Worm (Caenorhabditis elegans) whole organism, young adult: Measurements from ENCODE around the gene T28C6.7.
A peak's percentile ranks its signal among the peaks of the same experiment; 100 is the strongest.

Source experiments
- B0019.2 ChIP-seq: fragments of 200-800 bp; sonication (Bioruptor generic); conservative IDR thresholded peaks from 2 replicates; pipeline ENCODE4 v1.3.6; 2022; ENCODE audit warnings: missing genetic modification reagents, missing genetic modification characterization, missing compliant biosample characterization
- C17E4.6 ChIP-seq: fragments of 200-800 bp; sonication (Bioruptor generic); IDR thresholded peaks from 2 replicates; pipeline ENCODE4 v1.3.6; 2022; ENCODE audit warnings: missing genetic modification reagents, missing genetic modification characterization, missing compliant biosample characterization
- F10E7.11 ChIP-seq: sonication (generic microtip); optimal IDR thresholded peaks from 2 replicates; lab custom pipeline; 2017; ENCODE audit warnings: mild to moderate bottlenecking, missing genetic modification characterization, moderate library complexity, missing compliant biosample characterization
- F33H1.4 ChIP-seq: fragments of 200-800 bp; sonication (Bioruptor generic); IDR thresholded peaks from 2 replicates; pipeline ENCODE4 v1.3.6; 2022; ENCODE audit warnings: missing genetic modification reagents, missing genetic modification characterization, missing compliant biosample characterization
- F37B4.10 ChIP-seq: fragments of 200-800 bp; sonication (Bioruptor generic); IDR thresholded peaks from 2 replicates; pipeline ENCODE4 v1.3.6; 2022; ENCODE audit warnings: missing genetic modification characterization, missing compliant biosample characterization
- F55B11.4 ChIP-seq: sonication (generic microtip); optimal IDR thresholded peaks from 2 replicates; lab custom pipeline; 2016; ENCODE audit warnings: missing compliant biosample characterization, missing genetic modification characterization, borderline replicate concordance; ENCODE audit not compliant: insufficient read depth
- K12H6.12 ChIP-seq: fragments of 200-800 bp; sonication (Bioruptor generic); optimal IDR thresholded peaks from 2 replicates; lab custom pipeline; 2018; ENCODE audit warnings: mild to moderate bottlenecking, missing genetic modification characterization, missing compliant biosample characterization
- T26A5.8 ChIP-seq: sonication (generic microtip); optimal IDR thresholded peaks from 2 replicates; lab custom pipeline; 2016; ENCODE audit warnings: missing genetic modification characterization, missing compliant biosample characterization
- Y53G8AR.9 ChIP-seq: fragments of 200-800 bp; sonication (Bioruptor generic); conservative IDR thresholded peaks from 2 replicates; pipeline ENCODE4 v1.3.6; 2022; ENCODE audit warnings: missing genetic modification reagents, missing genetic modification characterization, missing compliant biosample characterization
- Y67H2A.10 ChIP-seq: fragments of 200-800 bp; sonication (Bioruptor generic); conservative IDR thresholded peaks from 2 replicates; pipeline ENCODE4 v1.3.6; 2022; ENCODE audit warnings: missing genetic modification reagents, missing genetic modification characterization, missing compliant biosample characterization
- Y95B8A.8 ChIP-seq: fragments of 200-800 bp; sonication (Bioruptor generic); IDR thresholded peaks from 2 replicates; pipeline ENCODE4 v1.3.6; 2022; ENCODE audit warnings: missing genetic modification reagents, missing genetic modification characterization, missing compliant biosample characterization
- ZK185.1 ChIP-seq: sonication (generic microtip); optimal IDR thresholded peaks from 2 replicates; lab custom pipeline; 2016; ENCODE audit warnings: mild to moderate bottlenecking, missing genetic modification characterization, missing compliant biosample characterization; ENCODE audit not compliant: poor library complexity, severe bottlenecking
- ama-1 ChIP-seq, 3 experiments: fragments of 150-350 bp in 1 of 3; sonication (generic microtip) in 2 of 3; optimal IDR thresholded peaks; 2 replicates each; lab custom pipeline; 2014 to 2018; ENCODE audit warnings: missing biosample characterization in 2 of 3, missing genetic modification characterization in 2 of 3, missing genetic modification reagents in 2 of 3
- athp-1 ChIP-seq: sonication (generic microtip); optimal IDR thresholded peaks from 2 replicates; lab custom pipeline; 2017; ENCODE audit warnings: mild to moderate bottlenecking, missing genetic modification characterization, missing compliant biosample characterization
- attf-3 ChIP-seq: fragments of 200-800 bp; sonication (Bioruptor generic); conservative IDR thresholded peaks from 2 replicates; pipeline ENCODE4 v1.3.6; 2022; ENCODE audit warnings: missing genetic modification reagents, missing genetic modification characterization, missing compliant biosample characterization
- attf-5 ChIP-seq: fragments of 200-800 bp; sonication (Bioruptor generic); optimal IDR thresholded peaks from 2 replicates; lab custom pipeline; 2018; ENCODE audit warnings: mild to moderate bottlenecking, missing genetic modification characterization, missing compliant biosample characterization
- attf-6 ChIP-seq: fragments of 200-800 bp; sonication (Bioruptor generic); IDR thresholded peaks from 2 replicates; pipeline ENCODE4 v1.3.6; 2022; ENCODE audit warnings: missing genetic modification reagents, missing genetic modification characterization, missing compliant biosample characterization
- ccch-3 ChIP-seq: fragments of 200-800 bp; sonication (Bioruptor generic); optimal IDR thresholded peaks from 2 replicates; lab custom pipeline; 2018; ENCODE audit warnings: mild to moderate bottlenecking, missing genetic modification characterization, missing compliant biosample characterization
- ceh-100 ChIP-seq: fragments of 200-800 bp; sonication (Bioruptor generic); IDR thresholded peaks from 2 replicates; pipeline ENCODE4 v1.3.6; 2022; ENCODE audit warnings: missing genetic modification reagents, missing genetic modification characterization, missing compliant biosample characterization
- ceh-27 ChIP-seq: fragments of 200-800 bp; sonication (Bioruptor generic); optimal IDR thresholded peaks from 2 replicates; lab custom pipeline; 2018; ENCODE audit warnings: mild to moderate bottlenecking, missing genetic modification characterization, moderate library complexity, missing compliant biosample characterization
- ceh-79 ChIP-seq: sonication (generic microtip); optimal IDR thresholded peaks from 2 replicates; lab custom pipeline; 2017; ENCODE audit warnings: mild to moderate bottlenecking, missing genetic modification characterization, missing compliant biosample characterization
- ceh-91 ChIP-seq: fragments of 200-800 bp; sonication (Bioruptor generic); IDR thresholded peaks from 2 replicates; pipeline ENCODE4 v1.3.6; 2022; ENCODE audit warnings: missing genetic modification reagents, missing genetic modification characterization, missing compliant biosample characterization
- die-1 ChIP-seq: sonication (generic microtip); optimal IDR thresholded peaks from 2 replicates; lab custom pipeline; 2016; ENCODE audit warnings: missing genotype, mild to moderate bottlenecking, missing genetic modification characterization, missing compliant biosample characterization
- efl-1 ChIP-seq: fragments of 150-350 bp; optimal IDR thresholded peaks from 2 replicates; lab custom pipeline; 2014; ENCODE audit warnings: missing biosample characterization, missing genetic modification reagents, missing genetic modification characterization
- ekl-4 ChIP-seq: fragments of 200-800 bp; sonication (Bioruptor generic); IDR thresholded peaks from 2 replicates; pipeline ENCODE4 v1.3.6; 2022; ENCODE audit warnings: missing genetic modification reagents, missing genetic modification characterization, missing compliant biosample characterization
- lsl-1 ChIP-seq: fragments of 200-800 bp; sonication (Bioruptor generic); optimal IDR thresholded peaks from 2 replicates; lab custom pipeline; 2018; ENCODE audit warnings: mild to moderate bottlenecking, missing genetic modification characterization, moderate library complexity, missing compliant biosample characterization
- madf-3 ChIP-seq: fragments of 200-800 bp; sonication (Bioruptor generic); IDR thresholded peaks from 2 replicates; pipeline ENCODE4 v1.3.6; 2022; ENCODE audit warnings: missing genetic modification reagents, missing genetic modification characterization, missing compliant biosample characterization
- madf-8 ChIP-seq: fragments of 200-800 bp; sonication (Bioruptor generic); conservative IDR thresholded peaks from 2 replicates; pipeline ENCODE4 v1.3.6; 2022; ENCODE audit warnings: missing genetic modification reagents, missing genetic modification characterization, missing compliant biosample characterization
- mel-28 ChIP-seq: sonication (generic microtip); optimal IDR thresholded peaks from 2 replicates; lab custom pipeline; 2016; ENCODE audit warnings: borderline replicate concordance, mild to moderate bottlenecking, missing genetic modification characterization, missing compliant biosample characterization
- rcor-1 ChIP-seq: fragments of 200-800 bp; sonication (Bioruptor generic); IDR thresholded peaks from 2 replicates; pipeline ENCODE4 v1.3.6; 2022; ENCODE audit warnings: missing genetic modification reagents, missing genetic modification characterization, missing compliant biosample characterization
- rec-8 ChIP-seq, 2 experiments: sonication (generic microtip); optimal IDR thresholded peaks; 2 replicates each; lab custom pipeline; 2016; ENCODE audit warnings: mild to moderate bottlenecking in 2 of 2, missing genetic modification characterization in 2 of 2, missing genetic modification reagents in 2 of 2, missing genotype in 2 of 2, missing biosample characterization in 1 of 2, missing compliant biosample characterization in 1 of 2, moderate library complexity in 1 of 2
- sdz-38 ChIP-seq: sonication (generic microtip); optimal IDR thresholded peaks from 2 replicates; lab custom pipeline; 2016; ENCODE audit warnings: missing genotype, missing genetic modification characterization, missing compliant biosample characterization
- snpc-1.3 ChIP-seq: sonication (generic microtip); optimal IDR thresholded peaks from 2 replicates; lab custom pipeline; 2017; ENCODE audit warnings: missing genetic modification characterization, mild to moderate bottlenecking, missing compliant biosample characterization, antibody characterized with exemption, moderate library complexity, missing genotype, missing genetic modification reagents; ENCODE audit not compliant: insufficient read depth
- sptf-2 ChIP-seq: fragments of 200-800 bp; sonication (Bioruptor generic); optimal IDR thresholded peaks from 2 replicates; lab custom pipeline; 2018; ENCODE audit warnings: mild to moderate bottlenecking, missing genetic modification characterization, missing compliant biosample characterization
- tbp1 ChIP-seq: fragments of 200-800 bp; sonication (Bioruptor generic); optimal IDR thresholded peaks from 2 replicates; lab custom pipeline; 2018; ENCODE audit warnings: mild to moderate bottlenecking, missing genetic modification characterization, missing compliant biosample characterization
- tlf-1 ChIP-seq: fragments of 200-800 bp; sonication (Bioruptor generic); optimal IDR thresholded peaks from 2 replicates; lab custom pipeline; 2018; ENCODE audit warnings: mild to moderate bottlenecking, missing genetic modification characterization, missing compliant biosample characterization
- unc-130 ChIP-seq: sonication (generic microtip); optimal IDR thresholded peaks from 2 replicates; lab custom pipeline; 2016; ENCODE audit warnings: missing genetic modification reagents, missing genetic modification characterization, missing compliant biosample characterization
- zfh-2 ChIP-seq: fragments of 200-800 bp; sonication (Bioruptor generic); conservative IDR thresholded peaks from 2 replicates; pipeline ENCODE4 v1.3.6; 2022; ENCODE audit warnings: missing genetic modification reagents, missing genetic modification characterization, missing compliant biosample characterization
- zim-3 ChIP-seq: sonication (generic microtip); optimal IDR thresholded peaks from 2 replicates; lab custom pipeline; 2017; ENCODE audit warnings: mild to moderate bottlenecking, missing genetic modification characterization, moderate library complexity, missing compliant biosample characterization
- ztf-25 ChIP-seq: fragments of 200-800 bp; sonication (Bioruptor generic); IDR thresholded peaks from 2 replicates; pipeline ENCODE4 v1.3.6; 2022; ENCODE audit warnings: missing genetic modification reagents, missing genetic modification characterization, missing compliant biosample characterization
- ztf-26 ChIP-seq: sonication (generic microtip); optimal IDR thresholded peaks from 2 replicates; lab custom pipeline; 2017; ENCODE audit warnings: missing genetic modification characterization, missing compliant biosample characterization
- ztf-3 ChIP-seq: fragments of 200-800 bp; sonication (Bioruptor generic); optimal IDR thresholded peaks from 2 replicates; lab custom pipeline; 2018; ENCODE audit warnings: mild to moderate bottlenecking, missing genetic modification characterization, missing compliant biosample characterization

The T28C6.7 gene

DNA sequence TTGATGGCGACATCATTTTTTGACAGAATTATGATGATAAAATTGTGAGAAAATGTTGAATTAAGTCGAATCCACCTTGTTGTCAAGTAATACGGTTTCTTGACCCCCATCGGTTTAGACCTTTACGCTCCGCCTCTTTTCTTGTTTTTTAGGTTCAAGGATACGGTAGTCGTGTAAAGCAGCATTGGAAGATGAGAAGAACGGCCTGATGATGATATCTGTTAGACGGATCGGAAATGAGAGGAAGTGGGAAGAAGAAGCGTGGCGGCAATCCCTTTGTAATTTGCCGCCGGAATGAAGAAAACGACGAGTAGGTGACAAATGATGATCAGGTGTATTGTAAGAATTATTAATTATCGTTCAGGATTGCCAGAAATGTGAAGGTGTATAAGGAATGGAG lies 52.2 kb downstream of the T28C6.7 start, which contains the start of gene npax-4:
Gene npax-4, minus strand, starts transcription at position 101 of the 400 bp plus-strand sequence.
- TF ChIP-seq attf-3 (no peak), attf-6 (no peak), ceh-91 (GFP tag; lab: Robert Waterston, UW) (no peak), ama-1 (optimal IDR thresholded peaks at IDR 0.05; lab: Kevin White, UChicago) (no peak), ama-1 (GFP tag; optimal IDR thresholded peaks at IDR 0.05; lab: Kevin White, UChicago) (no peak), Y67H2A.10 (no peak), ztf-25 (no peak), rec-8 (tag; optimal IDR thresholded peaks at IDR 0.05; lab: Kevin White, UChicago) (no peak), zim-3 (tag; lab: Kevin White, UChicago) (no peak), die-1 (tag; lab: Kevin White, UChicago) (no peak), sptf-2 (GFP tag; lab: Kevin White, UChicago) (no peak), F55B11.4 (tag; lab: Kevin White, UChicago) (no peak), madf-3 (no peak), zfh-2 (GFP tag; lab: Robert Waterston, UW) (no peak), tlf-1 (GFP tag; lab: Kevin White, UChicago) (no peak), K12H6.12 (no peak), snpc-1.3 (tag; lab: Kevin White, UChicago) (no peak), tbp1 (GFP tag; lab: Kevin White, UChicago) (no peak), ccch-3 (GFP tag; lab: Kevin White, UChicago) (no peak), ekl-4 (GFP tag; lab: Robert Waterston, UW) (no peak)

DNA sequence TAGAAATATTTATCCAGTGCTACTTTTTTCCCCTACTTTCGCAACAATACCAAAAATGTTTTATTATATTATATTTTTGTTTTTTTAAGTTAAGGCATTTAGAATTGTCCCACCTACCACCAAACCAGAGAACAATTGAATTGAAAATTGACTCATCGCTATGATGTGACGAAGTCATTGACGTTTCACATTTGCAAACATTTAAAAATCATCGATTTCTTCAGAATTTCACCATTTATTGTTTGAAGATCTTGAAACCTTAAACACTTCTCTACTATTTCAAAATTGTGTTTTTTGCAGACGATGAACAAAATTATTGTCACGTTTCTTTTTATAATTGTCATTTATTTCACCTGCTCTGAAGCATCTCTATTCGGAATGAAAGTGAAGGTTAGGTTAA lies 53.6 kb downstream of the T28C6.7 start, which contains the start of gene C09G9.8:
Gene C09G9.8, plus strand, starts transcription at position 301 of the 400 bp plus-strand sequence.
- no peak for TF ChIP-seq T26A5.8 (tag; lab: Kevin White, UChicago)

DNA sequence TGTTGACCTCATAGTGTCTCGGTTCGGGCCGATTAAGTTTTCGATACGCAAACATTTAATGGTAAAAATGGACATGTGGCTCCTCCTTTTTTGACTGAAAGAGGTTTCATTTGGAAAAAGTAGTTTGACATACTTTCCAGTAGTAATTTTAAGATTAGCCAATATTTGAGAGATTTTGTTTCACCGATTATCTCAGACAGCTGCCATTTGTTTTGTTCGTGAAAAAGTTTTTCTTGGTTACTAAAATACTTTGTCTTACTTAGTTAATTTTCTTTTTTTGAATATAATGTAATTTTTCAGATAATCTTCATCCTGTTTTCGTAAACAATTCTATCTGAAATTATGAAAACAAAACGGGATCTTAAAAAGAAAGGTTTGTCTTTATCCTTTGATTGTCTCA lies 58.6 kb downstream of the T28C6.7 start, which contains the start of gene C09G9.5:
Gene C09G9.5, plus strand, starts transcription at position 301 of the 400 bp plus-strand sequence.
- no peak for TF ChIP-seq ztf-25
- TF ChIP-seq F37B4.10 (GFP tag; lab: Robert Waterston, UW) = no peak
- TF ChIP-seq mel-28 (tag; lab: Kevin White, UChicago) = no peak
- TF ChIP-seq ZK185.1 (tag; lab: Kevin White, UChicago) = no peak
- no peak for TF ChIP-seq snpc-1.3 (tag; lab: Kevin White, UChicago)
- TF ChIP-seq ceh-27 (GFP tag; lab: Kevin White, UChicago) = no peak
- no peak for TF ChIP-seq C17E4.6
- TF ChIP-seq lsl-1 (GFP tag; lab: Kevin White, UChicago) = no peak
- TF ChIP-seq athp-1 = no peak
- TF ChIP-seq attf-6 = no peak
- TF ChIP-seq Y53G8AR.9 = no peak
- no peak for TF ChIP-seq ztf-3 (GFP tag; lab: Kevin White, UChicago)
- no peak for TF ChIP-seq ceh-79 (tag; lab: Kevin White, UChicago)
- no peak for TF ChIP-seq ztf-26 (tag; lab: Kevin White, UChicago)

DNA sequence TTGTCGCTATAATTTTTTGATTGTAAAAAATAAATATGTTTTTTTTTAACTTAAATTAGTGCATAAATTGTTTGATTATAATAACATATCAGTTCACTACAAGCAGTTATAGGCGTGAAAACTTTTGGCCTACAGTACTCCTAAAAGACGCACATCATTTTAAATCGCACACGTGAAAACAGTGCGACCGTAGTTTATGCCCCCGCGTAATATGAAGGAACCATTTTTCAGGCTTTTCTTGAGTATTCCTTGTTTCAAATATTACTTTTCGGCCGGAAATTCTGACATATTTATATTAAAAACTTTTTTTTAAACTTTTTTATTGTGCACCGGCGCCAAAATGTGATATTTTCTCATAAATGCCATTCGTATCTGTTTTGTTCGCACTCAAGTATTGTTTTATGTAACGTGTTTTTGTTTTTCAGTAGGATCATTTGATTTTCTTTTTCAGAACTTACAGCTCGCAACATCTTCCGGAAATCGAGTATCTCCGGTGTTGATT lies 61.0 kb downstream of the T28C6.7 start, which contains the start of gene oma-1:
Gene oma-1, plus strand, starts transcription at position 452 of the 502 bp plus-strand sequence.
- TF ChIP-seq B0019.2 (GFP tag; lab: Robert Waterston, UW) = peak; percentile 36; the same call in 1 of the 2 replicates
- no peak for TF ChIP-seq attf-5 (GFP tag; lab: Kevin White, UChicago)
- 0 out of 2 replicates have a peak, but pooled peaks have one; percentile 13 for TF ChIP-seq ceh-100 (GFP tag; lab: Robert Waterston, UW)
- 0 out of 2 replicates have a peak, but pooled peaks have one; percentile 14 for TF ChIP-seq C17E4.6
- no peak for TF ChIP-seq sdz-38 (tag; lab: Kevin White, UChicago)
- TF ChIP-seq ceh-91 (GFP tag; lab: Robert Waterston, UW) = peak; percentile 91
- no peak for TF ChIP-seq sptf-2 (GFP tag; lab: Kevin White, UChicago)
- peak; percentile 95 for TF ChIP-seq F33H1.4 (GFP tag; lab: Robert Waterston, UW)
- TF ChIP-seq rcor-1 (GFP tag; lab: Robert Waterston, UW) = peak; percentile 65; the same call in 1 of the 2 replicates
- TF ChIP-seq madf-8 (GFP tag; lab: Robert Waterston, UW) = peak; percentile 98
- TF ChIP-seq lsl-1 (GFP tag; lab: Kevin White, UChicago) = peak; percentile 99
- TF ChIP-seq efl-1 = peak; percentile 95
- no peak for TF ChIP-seq ZK185.1 (tag; lab: Kevin White, UChicago)
- TF ChIP-seq F10E7.11 (tag; lab: Kevin White, UChicago) = no peak
- peak; percentile 44 for TF ChIP-seq unc-130 (GFP tag; lab: Kevin White, UChicago)
- 0 out of 2 replicates have a peak, but pooled peaks have one; percentile 41 for TF ChIP-seq Y95B8A.8 (GFP tag; lab: Robert Waterston, UW)
